Fruit fly (Drosophila melanogaster) whole organism, embryonic: Measurements from ENCODE around the gene Polr1B.

Experiments used
- B-H1 ChIP-seq: fragments of 200-800 bp; sonication (Bioruptor generic); IDR thresholded peaks from 3 replicates; pipeline ENCODE4 v1.3.6; 2022; ENCODE audit warnings: missing biosample characterization, missing genetic modification characterization
- CG10366 ChIP-seq: fragments of 200-800 bp; sonication (Bioruptor generic); IDR thresholded peaks from 2 replicates; pipeline ENCODE4 v1.3.6; 2022; ENCODE audit warnings: missing biosample characterization, missing genetic modification characterization
- CG12219 ChIP-seq: fragments of 200-800 bp; sonication (Bioruptor generic); optimal IDR thresholded peaks from 3 replicates; lab custom pipeline; 2018; ENCODE audit warnings: missing biosample characterization, mild to moderate bottlenecking, missing genetic modification characterization
- CG12744 ChIP-seq: fragments of 200-800 bp; sonication (Bioruptor generic); optimal IDR thresholded peaks from 2 replicates; lab custom pipeline; 2016; ENCODE audit warnings: missing biosample characterization, missing genetic modification characterization
- CG13287 ChIP-seq: fragments of 200-800 bp; sonication (Bioruptor generic); IDR thresholded peaks from 2 replicates; pipeline ENCODE4 v1.3.6; 2022; ENCODE audit warnings: missing biosample characterization, missing genetic modification characterization; ENCODE audit not compliant: partially characterized antibody
- CG14014 ChIP-seq: fragments of 200-800 bp; sonication (Bioruptor generic); IDR thresholded peaks from 2 replicates; pipeline ENCODE4 v1.3.6; 2022; ENCODE audit warnings: missing biosample characterization, missing genetic modification characterization
- CG14050 ChIP-seq: fragments of 200-800 bp; sonication (Bioruptor generic); IDR thresholded peaks from 3 replicates; pipeline ENCODE4 v1.3.6; 2022; ENCODE audit warnings: missing biosample characterization, missing genetic modification characterization
- CG15011 ChIP-seq: fragments of 200-800 bp; sonication (Bioruptor generic); optimal IDR thresholded peaks from 3 replicates; lab custom pipeline; 2018; ENCODE audit warnings: missing biosample characterization, mild to moderate bottlenecking, missing genetic modification characterization
- CG18764 ChIP-seq: fragments of 200-800 bp; sonication (Bioruptor generic); optimal IDR thresholded peaks from 3 replicates; lab custom pipeline; 2016; ENCODE audit warnings: missing biosample characterization, missing genetic modification characterization
- CG2116 ChIP-seq: fragments of 200-800 bp; sonication (Bioruptor generic); optimal IDR thresholded peaks from 3 replicates; lab custom pipeline; 2018; ENCODE audit warnings: missing biosample characterization, mild to moderate bottlenecking, missing genetic modification characterization
- CG2875 ChIP-seq: fragments of 200-800 bp; sonication (Bioruptor generic); optimal IDR thresholded peaks from 2 replicates; lab custom pipeline; 2017; ENCODE audit warnings: missing biosample characterization, mild to moderate bottlenecking, missing genetic modification characterization, missing genetic modification reagents
- CG31441 ChIP-seq: fragments of 200-800 bp; sonication (Bioruptor generic); IDR thresholded peaks from 2 replicates; pipeline ENCODE4 v1.3.6; 2022; ENCODE audit warnings: missing biosample characterization, missing genetic modification characterization
- CG33557 ChIP-seq: fragments of 200-800 bp; sonication (Bioruptor generic); optimal IDR thresholded peaks from 2 replicates; lab custom pipeline; 2019; ENCODE audit warnings: missing biosample characterization, mild to moderate bottlenecking, missing genetic modification characterization, moderate library complexity
- CG42726 ChIP-seq: fragments of 200-800 bp; sonication (Bioruptor generic); IDR thresholded peaks from 2 replicates; pipeline ENCODE4 v1.3.6; 2022; ENCODE audit warnings: missing biosample characterization, missing genetic modification characterization; ENCODE audit not compliant: partially characterized antibody
- CG6175 ChIP-seq: fragments of 200-800 bp; sonication (Bioruptor generic); IDR thresholded peaks from 3 replicates; pipeline ENCODE4 v1.3.6; 2022; ENCODE audit warnings: missing biosample characterization, missing genetic modification characterization
- CG6683 ChIP-seq: fragments of 200-800 bp; sonication (Bioruptor generic); optimal IDR thresholded peaks from 2 replicates; lab custom pipeline; 2017; ENCODE audit warnings: missing biosample characterization, mild to moderate bottlenecking, missing genetic modification characterization, missing genetic modification reagents
- CG7987 ChIP-seq: fragments of 200-800 bp; sonication (Bioruptor generic); optimal IDR thresholded peaks from 2 replicates; lab custom pipeline; 2018; ENCODE audit warnings: missing biosample characterization, mild to moderate bottlenecking, missing genetic modification characterization, moderate library complexity
- CG9727 ChIP-seq: fragments of 200-800 bp; sonication (Bioruptor generic); optimal IDR thresholded peaks from 3 replicates; lab custom pipeline; 2017; ENCODE audit warnings: missing biosample characterization, mild to moderate bottlenecking, missing genetic modification characterization
- CG9932 ChIP-seq: fragments of 200-800 bp; sonication (Bioruptor generic); IDR thresholded peaks from 2 replicates; pipeline ENCODE4 v1.3.6; 2022; ENCODE audit warnings: missing biosample characterization, missing genetic modification characterization
- Chrac-16 ChIP-seq: fragments of 200-800 bp; sonication (Bioruptor generic); optimal IDR thresholded peaks from 3 replicates; lab custom pipeline; 2016; ENCODE audit warnings: missing biosample characterization, missing genetic modification characterization
- CrebB ChIP-seq: fragments of 200-800 bp; sonication (Bioruptor generic); optimal IDR thresholded peaks from 3 replicates; lab custom pipeline; 2018; ENCODE audit warnings: missing biosample characterization, mild to moderate bottlenecking, missing genetic modification characterization
- Dbx ChIP-seq: fragments of 200-800 bp; sonication (Bioruptor generic); IDR thresholded peaks from 3 replicates; pipeline ENCODE4 v1.3.6; 2022; ENCODE audit warnings: missing biosample characterization, missing genetic modification characterization
- Dip3 ChIP-seq: fragments of 200-800 bp; sonication (Bioruptor generic); optimal IDR thresholded peaks from 3 replicates; lab custom pipeline; 2016; ENCODE audit warnings: missing biosample characterization, missing genetic modification characterization
- Fer3 ChIP-seq: fragments of 200-800 bp; sonication (Bioruptor generic); optimal IDR thresholded peaks from 2 replicates; lab custom pipeline; 2018; ENCODE audit warnings: missing biosample characterization, mild to moderate bottlenecking, missing genetic modification characterization, moderate library complexity
- GATAe ChIP-seq: fragments of 200-800 bp; sonication (Bioruptor generic); conservative IDR thresholded peaks from 2 replicates; pipeline ENCODE4 v1.3.6; 2022; ENCODE audit warnings: missing biosample characterization, missing genetic modification characterization
- H2.0 ChIP-seq: fragments of 200-800 bp; sonication (Bioruptor generic); IDR thresholded peaks from 2 replicates; pipeline ENCODE4 v1.3.6; 2022; ENCODE audit warnings: missing biosample characterization, missing genetic modification characterization
- Opbp ChIP-seq: fragments of 200-800 bp; sonication (Bioruptor generic); IDR thresholded peaks from 3 replicates; pipeline ENCODE4 v1.3.6; 2022; ENCODE audit warnings: missing biosample characterization, missing genetic modification characterization; ENCODE audit not compliant: partially characterized antibody
- Pdp1 ChIP-seq, 2 experiments: fragments of 200-800 bp; sonication (Bioruptor generic); optimal IDR thresholded peaks; 3 replicates each; lab custom pipeline; 2016; ENCODE audit warnings: missing biosample characterization in 2 of 2, missing genetic modification characterization in 2 of 2, mild to moderate bottlenecking in 1 of 2, moderate library complexity in 1 of 2
- Sox102F ChIP-seq: fragments of 200-800 bp; sonication (Bioruptor generic); optimal IDR thresholded peaks from 2 replicates; lab custom pipeline; 2018; ENCODE audit warnings: missing biosample characterization, mild to moderate bottlenecking, missing genetic modification characterization, moderate library complexity
- ab ChIP-seq: fragments of 200-800 bp; sonication (Bioruptor generic); optimal IDR thresholded peaks from 2 replicates; lab custom pipeline; 2016; ENCODE audit warnings: missing biosample characterization, missing genetic modification characterization
- ato ChIP-seq: fragments of 200-800 bp; sonication (Bioruptor generic); IDR thresholded peaks from 2 replicates; pipeline ENCODE4 v1.3.6; 2022; ENCODE audit warnings: missing biosample characterization, missing genetic modification characterization; ENCODE audit not compliant: partially characterized antibody
- caup ChIP-seq: fragments of 200-800 bp; sonication (Bioruptor generic); optimal IDR thresholded peaks from 3 replicates; lab custom pipeline; 2017; ENCODE audit warnings: missing biosample characterization, mild to moderate bottlenecking, missing genetic modification characterization, moderate library complexity; ENCODE audit not compliant: severe bottlenecking
- chm ChIP-seq: fragments of 200-800 bp; sonication (Bioruptor generic); IDR thresholded peaks from 2 replicates; pipeline ENCODE4 v1.3.6; 2022; ENCODE audit warnings: missing biosample characterization, missing genetic modification characterization
- cwo ChIP-seq: fragments of 200-800 bp; sonication (Bioruptor generic); optimal IDR thresholded peaks from 3 replicates; lab custom pipeline; 2017; ENCODE audit warnings: missing biosample characterization, missing genetic modification characterization, mild to moderate bottlenecking, moderate library complexity, missing genetic modification reagents
- emc ChIP-seq: fragments of 200-800 bp; sonication (Bioruptor generic); optimal IDR thresholded peaks from 2 replicates; lab custom pipeline; 2016; ENCODE audit warnings: missing biosample characterization, missing genetic modification characterization
- eve ChIP-seq, 2 experiments: fragments of >200 bp; optimal IDR thresholded peaks; 2 replicates each; lab custom pipeline; 2017; ENCODE audit warnings: missing biosample characterization in 2 of 2, missing genetic modification characterization in 2 of 2
- fu2 ChIP-seq: fragments of 200-800 bp; sonication (Bioruptor generic); optimal IDR thresholded peaks from 2 replicates; lab custom pipeline; 2016; ENCODE audit warnings: missing biosample characterization, missing genetic modification characterization
- hbn ChIP-seq: fragments of 200-800 bp; sonication (Bioruptor generic); IDR thresholded peaks from 2 replicates; pipeline ENCODE4 v1.3.6; 2022; ENCODE audit warnings: missing biosample characterization, missing genetic modification characterization; ENCODE audit not compliant: partially characterized antibody
- her ChIP-seq: fragments of 200-800 bp; sonication (Bioruptor generic); optimal IDR thresholded peaks from 2 replicates; lab custom pipeline; 2016; ENCODE audit warnings: missing biosample characterization, missing genetic modification characterization
- pros ChIP-seq: fragments of 200-800 bp; sonication (Bioruptor generic); optimal IDR thresholded peaks from 3 replicates; lab custom pipeline; 2019; ENCODE audit warnings: missing biosample characterization, mild to moderate bottlenecking, missing genetic modification characterization, moderate library complexity
- schlank ChIP-seq: fragments of 200-800 bp; sonication (Bioruptor generic); optimal IDR thresholded peaks from 2 replicates; lab custom pipeline; 2018; ENCODE audit warnings: missing biosample characterization, mild to moderate bottlenecking, missing genetic modification characterization
- shn ChIP-seq: fragments of 200-800 bp; sonication (Bioruptor generic); optimal IDR thresholded peaks from 3 replicates; lab custom pipeline; 2016; ENCODE audit warnings: missing biosample characterization, missing genetic modification characterization
- sisA ChIP-seq: fragments of 200-800 bp; sonication (Bioruptor generic); IDR thresholded peaks from 2 replicates; pipeline ENCODE4 v1.3.6; 2022; ENCODE audit warnings: missing biosample characterization, missing genetic modification characterization
- so ChIP-seq: fragments of 200-800 bp; sonication (Bioruptor generic); IDR thresholded peaks from 3 replicates; pipeline ENCODE4 v1.3.6; 2022; ENCODE audit warnings: missing biosample characterization, missing genetic modification characterization
- sob ChIP-seq: fragments of 200-800 bp; sonication (Bioruptor generic); IDR thresholded peaks from 2 replicates; pipeline ENCODE4 v1.3.6; 2022; ENCODE audit warnings: missing biosample characterization, missing genetic modification characterization
- tin ChIP-seq: fragments of 200-800 bp; sonication (Bioruptor generic); optimal IDR thresholded peaks from 3 replicates; lab custom pipeline; 2016; ENCODE audit warnings: missing biosample characterization, missing genetic modification characterization
- tio ChIP-seq: fragments of 200-800 bp; sonication (Bioruptor generic); optimal IDR thresholded peaks from 2 replicates; lab custom pipeline; 2017; ENCODE audit warnings: missing biosample characterization, missing genetic modification characterization, inconsistent platforms
- zf30C ChIP-seq: fragments of 200-800 bp; sonication (Bioruptor generic); optimal IDR thresholded peaks from 3 replicates; lab custom pipeline; 2018; ENCODE audit warnings: missing biosample characterization, mild to moderate bottlenecking, missing genetic modification characterization

Gene Polr1B

dm6 chr2L:430820-431628 is 26.9 kb downstream of the Polr1B start, which contains the start of gene ex (continued):
- TF ChIP-seq CG12219 (GFP tag; lab: Kevin White, UChicago) (peak; percentile 81), sob (GFP tag; lab: Robert Waterston, UW) (peak; percentile 72; the same call in 1 of the 2 replicates), CG6175 (no peak), Dip3 (no peak), CG31441 (GFP tag; lab: Robert Waterston, UW) (peak; percentile 40; the same call in 1 of the 2 replicates), GATAe (no peak), CG9727 (GFP tag; lab: Kevin White, UChicago) (peak; percentile 50), schlank (peak; percentile 74), CG6683 (peak; percentile 33), emc (no peak), CG2116 (GFP tag; lab: Kevin White, UChicago) (peak; percentile 44), sisA (no peak), tin (no peak), Pdp1 (GFP tag; optimal IDR thresholded peaks at IDR 0.05; lab: Kevin White, UChicago) (peak in 1 of 2 experiments; percentile 23), H2.0 (no peak), Chrac-16 (GFP tag; lab: Kevin White, UChicago) (no peak), cwo (GFP tag; lab: Kevin White, UChicago) (peak; percentile 40), CG14050 (peak; percentile 29; the same call in 1 of the 3 replicates), CG33557 (GFP tag; lab: Kevin White, UChicago) (peak; percentile 62), CG18764 (GFP tag; lab: Kevin White, UChicago) (peak; percentile 32), Opbp (GFP tag; lab: Robert Waterston, UW) (0 out of 3 replicates have a peak, but pooled peaks have one; percentile 33), B-H1 (GFP tag; lab: Robert Waterston, UW) (no peak; the same call in 2 of the 3 replicates), shn (peak; percentile 50), CG14014 (GFP tag; lab: Robert Waterston, UW) (peak; percentile 67; the same call in 1 of the 2 replicates), pros (GFP tag; lab: Kevin White, UChicago) (peak; percentile 74), CG42726 (peak; percentile 38; the same call in 1 of the 2 replicates), zf30C (GFP tag; lab: Kevin White, UChicago) (peak; percentile 17), CG10366 (no peak), fu2 (GFP tag; lab: Kevin White, UChicago) (no peak), so (GFP tag; lab: Robert Waterston, UW) (peak; percentile 73; the same call in 2 of the 3 replicates), eve (GFP tag; optimal IDR thresholded peaks at IDR 0.05; lab: Kevin White, UChicago) (peak in 1 of 2 experiments; percentile 65), Sox102F (peak; percentile 42), CG9932 (GFP tag; lab: Robert Waterston, UW) (no peak), chm (peak; percentile 68), CG13287 (peak; percentile 24; the same call in 1 of the 2 replicates), ato (GFP tag; lab: Robert Waterston, UW) (peak; percentile 48; the same call in 1 of the 2 replicates), CG15011 (peak; percentile 31), ab (GFP tag; lab: Kevin White, UChicago) (no peak), Dbx (GFP tag; lab: Robert Waterston, UW) (peak; percentile 51; the same call in 1 of the 3 replicates), CG12744 (GFP tag; lab: Kevin White, UChicago) (no peak), CG7987 (GFP tag; lab: Kevin White, UChicago) (peak; percentile 92), CG2875 (GFP tag; lab: Kevin White, UChicago) (peak; percentile 80), Fer3 (tag; lab: Kevin White, UChicago) (peak; percentile 54), caup (peak; percentile 75), CrebB (tag; lab: Kevin White, UChicago) (peak; percentile 90), tio (no peak), her (peak; percentile 47), hbn (GFP tag; lab: Robert Waterston, UW) (no peak; the same call in 1 of the 2 replicates)
